Fruit fly (Drosophila melanogaster) whole organism, prepupa: ENCODE measurements around the gene CG10029.

Source experiments
- CG10631 ChIP-seq: fragments of 200-800 bp; sonication (Bioruptor generic); optimal IDR thresholded peaks from 2 replicates; lab custom pipeline; 2016; ENCODE audit warnings: missing biosample characterization, missing genetic modification characterization
- CG10669 ChIP-seq: fragments of 200-800 bp; sonication (Bioruptor generic); optimal IDR thresholded peaks from 3 replicates; lab custom pipeline; 2018; ENCODE audit warnings: missing biosample characterization, mild to moderate bottlenecking, missing genetic modification characterization, moderate library complexity
- CG11294 ChIP-seq: fragments of 200-800 bp; sonication (Bioruptor generic); IDR thresholded peaks from 2 replicates; pipeline ENCODE4 v1.3.6; 2022; ENCODE audit warnings: missing biosample characterization, missing genetic modification characterization
- CG11902 ChIP-seq: fragments of 200-800 bp; sonication (Bioruptor generic); optimal IDR thresholded peaks from 3 replicates; lab custom pipeline; 2016; ENCODE audit warnings: missing biosample characterization, missing genetic modification characterization
- CG15336 ChIP-seq: fragments of 200-800 bp; sonication (Bioruptor generic); IDR thresholded peaks from 2 replicates; pipeline ENCODE4 v1.3.6; 2022; ENCODE audit warnings: missing biosample characterization, missing genetic modification characterization
- CG16779 ChIP-seq: fragments of 200-800 bp; sonication (Bioruptor generic); optimal IDR thresholded peaks from 3 replicates; lab custom pipeline; 2017; ENCODE audit warnings: missing biosample characterization, mild to moderate bottlenecking, missing genetic modification characterization
- CG3032 ChIP-seq: fragments of 200-800 bp; optimal IDR thresholded peaks from 2 replicates; lab custom pipeline; 2019; ENCODE audit warnings: missing biosample characterization, mild to moderate bottlenecking, missing genetic modification characterization, moderate library complexity
- CG31627 ChIP-seq: fragments of 200-800 bp; sonication (Bioruptor generic); optimal IDR thresholded peaks from 3 replicates; lab custom pipeline; 2016; ENCODE audit warnings: missing biosample characterization, missing genetic modification characterization
- CG32006 ChIP-seq: fragments of 200-800 bp; sonication (Bioruptor generic); optimal IDR thresholded peaks from 3 replicates; lab custom pipeline; 2017; ENCODE audit warnings: missing biosample characterization, mild to moderate bottlenecking, missing genetic modification characterization
- CG34406 ChIP-seq: fragments of 200-800 bp; sonication (Bioruptor generic); optimal IDR thresholded peaks from 3 replicates; lab custom pipeline; 2016; ENCODE audit warnings: missing biosample characterization, missing genetic modification characterization
- CG3919 ChIP-seq: fragments of 200-800 bp; sonication (Bioruptor generic); optimal IDR thresholded peaks from 3 replicates; lab custom pipeline; 2016; ENCODE audit warnings: missing biosample characterization, missing genetic modification characterization
- CG6163 ChIP-seq: fragments of 200-800 bp; sonication (Bioruptor generic); IDR thresholded peaks from 3 replicates; pipeline ENCODE4 v1.3.6; 2022; ENCODE audit warnings: missing biosample characterization, missing genetic modification characterization
- CG6276 ChIP-seq: fragments of 200-800 bp; sonication (Bioruptor generic); optimal IDR thresholded peaks from 2 replicates; lab custom pipeline; 2017; ENCODE audit warnings: missing biosample characterization, mild to moderate bottlenecking, missing genetic modification characterization
- CG6792 ChIP-seq: fragments of 200-800 bp; sonication (Bioruptor generic); optimal IDR thresholded peaks from 3 replicates; lab custom pipeline; 2016; ENCODE audit warnings: missing biosample characterization, missing genetic modification characterization
- CG6808 ChIP-seq: fragments of 200-800 bp; sonication (Bioruptor generic); optimal IDR thresholded peaks from 3 replicates; lab custom pipeline; 2017; ENCODE audit warnings: missing biosample characterization, missing genetic modification characterization, mild to moderate bottlenecking, moderate library complexity, missing genetic modification reagents
- CG6854 ChIP-seq: fragments of 200-800 bp; sonication (Bioruptor generic); optimal IDR thresholded peaks from 2 replicates; lab custom pipeline; 2017; ENCODE audit warnings: missing biosample characterization, mild to moderate bottlenecking, missing genetic modification characterization
- CG7368 ChIP-seq: fragments of 200-800 bp; sonication (Bioruptor generic); optimal IDR thresholded peaks from 3 replicates; lab custom pipeline; 2016; ENCODE audit warnings: missing biosample characterization, missing genetic modification characterization
- CG8119 ChIP-seq: fragments of 200-800 bp; sonication (Bioruptor generic); IDR thresholded peaks from 3 replicates; pipeline ENCODE4 v1.3.6; 2022; ENCODE audit warnings: missing biosample characterization, missing genetic modification characterization
- CG8319 ChIP-seq: fragments of 200-800 bp; sonication (Bioruptor generic); optimal IDR thresholded peaks from 3 replicates; lab custom pipeline; 2016; ENCODE audit warnings: missing biosample characterization, missing genetic modification characterization
- CG8632 ChIP-seq: fragments of 200-800 bp; sonication (Bioruptor generic); optimal IDR thresholded peaks from 3 replicates; lab custom pipeline; 2016; ENCODE audit warnings: missing biosample characterization, missing genetic modification characterization
- CG9139 ChIP-seq: fragments of 200-800 bp; sonication (Bioruptor generic); optimal IDR thresholded peaks from 3 replicates; lab custom pipeline; 2017; ENCODE audit warnings: missing biosample characterization, mild to moderate bottlenecking, missing genetic modification characterization
- Eip75B ChIP-seq: fragments of 200-800 bp; sonication (Bioruptor generic); optimal IDR thresholded peaks from 3 replicates; lab custom pipeline; 2016; ENCODE audit warnings: missing biosample characterization, missing genetic modification characterization
- Eip78C ChIP-seq: fragments of 200-800 bp; sonication (Bioruptor generic); peaks from one replicate; lab custom pipeline; 2016; ENCODE audit warnings: missing biosample characterization, missing genetic modification characterization
- Ets21C ChIP-seq: fragments of 200-800 bp; sonication (Bioruptor generic); optimal IDR thresholded peaks from 3 replicates; lab custom pipeline; 2016; ENCODE audit warnings: missing biosample characterization, missing genetic modification characterization
- Ets96B ChIP-seq: fragments of 200-800 bp; optimal IDR thresholded peaks from 2 replicates; lab custom pipeline; 2019; ENCODE audit warnings: missing biosample characterization, mild to moderate bottlenecking, missing genetic modification characterization, moderate library complexity
- Gug ChIP-seq: fragments of 200-800 bp; sonication (Bioruptor generic); IDR thresholded peaks from 2 replicates; pipeline ENCODE4 v1.3.6; 2022; ENCODE audit warnings: missing biosample characterization, missing genetic modification characterization
- Hr38 ChIP-seq: sonication (Bioruptor generic); optimal IDR thresholded peaks from 2 replicates; lab custom pipeline; 2016; ENCODE audit warnings: missing biosample characterization, missing genetic modification characterization
- Hr39 ChIP-seq: fragments of 200-800 bp; sonication (Bioruptor generic); optimal IDR thresholded peaks from 2 replicates; lab custom pipeline; 2016; ENCODE audit warnings: missing biosample characterization, missing genetic modification characterization
- Hr4 ChIP-seq: fragments of 200-800 bp; sonication (Bioruptor generic); optimal IDR thresholded peaks from 3 replicates; lab custom pipeline; 2016; ENCODE audit warnings: missing biosample characterization, missing genetic modification characterization
- Lpt ChIP-seq: fragments of 200-800 bp; sonication (Bioruptor generic); optimal IDR thresholded peaks from 3 replicates; lab custom pipeline; 2016; ENCODE audit warnings: missing biosample characterization, missing genetic modification characterization
- Met ChIP-seq: fragments of 200-800 bp; sonication (Bioruptor generic); optimal IDR thresholded peaks from 3 replicates; lab custom pipeline; 2016; ENCODE audit warnings: missing biosample characterization, missing genetic modification characterization
- Sox14 ChIP-seq: fragments of 200-800 bp; sonication (Bioruptor generic); optimal IDR thresholded peaks from 3 replicates; lab custom pipeline; 2016; ENCODE audit warnings: missing biosample characterization, missing genetic modification characterization
- Sox15 ChIP-seq: fragments of 200-800 bp; sonication (Bioruptor generic); optimal IDR thresholded peaks from 3 replicates; lab custom pipeline; 2016; ENCODE audit warnings: missing biosample characterization, missing genetic modification characterization
- acj6 ChIP-seq: fragments of 200-800 bp; sonication (Bioruptor generic); optimal IDR thresholded peaks from 3 replicates; lab custom pipeline; 2016; ENCODE audit warnings: missing biosample characterization, missing genetic modification characterization
- cyc ChIP-seq: fragments of 200-800 bp; sonication (Bioruptor generic); optimal IDR thresholded peaks from 3 replicates; lab custom pipeline; 2016; ENCODE audit warnings: missing biosample characterization, missing genetic modification characterization
- dsx ChIP-seq: fragments of 200-800 bp; optimal IDR thresholded peaks from 3 replicates; lab custom pipeline; 2019; ENCODE audit warnings: missing biosample characterization, mild to moderate bottlenecking, missing genetic modification characterization, moderate library complexity; ENCODE audit not compliant: poor library complexity, severe bottlenecking
- fd59A ChIP-seq: fragments of 200-800 bp; sonication (Bioruptor generic); optimal IDR thresholded peaks from 2 replicates; lab custom pipeline; 2017; ENCODE audit warnings: missing biosample characterization, mild to moderate bottlenecking, missing genetic modification characterization, missing genetic modification reagents
- fkh ChIP-seq: fragments of 200-800 bp; sonication (Bioruptor generic); optimal IDR thresholded peaks from 3 replicates; lab custom pipeline; 2017; ENCODE audit warnings: missing biosample characterization, mild to moderate bottlenecking, missing genetic modification characterization, moderate library complexity
- net ChIP-seq: fragments of 200-800 bp; sonication (Bioruptor generic); optimal IDR thresholded peaks from 3 replicates; lab custom pipeline; 2016; ENCODE audit warnings: missing biosample characterization, missing genetic modification characterization
- pdm3 ChIP-seq: fragments of 200-800 bp; sonication (Bioruptor generic); optimal IDR thresholded peaks from 3 replicates; lab custom pipeline; 2016; ENCODE audit warnings: missing biosample characterization, missing genetic modification characterization
- salr ChIP-seq, 2 experiments: fragments of 200-800 bp; sonication (Bioruptor generic); optimal IDR thresholded peaks; 3 replicates each; lab custom pipeline; 2016 to 2018; ENCODE audit warnings: missing biosample characterization in 2 of 2, missing genetic modification characterization in 2 of 2, mild to moderate bottlenecking in 1 of 2
- spab ChIP-seq: fragments of 200-800 bp; sonication (Bioruptor generic); optimal IDR thresholded peaks from 2 replicates; lab custom pipeline; 2017; ENCODE audit warnings: missing biosample characterization, mild to moderate bottlenecking, missing genetic modification characterization, missing genetic modification reagents
- svp ChIP-seq: fragments of 200-800 bp; sonication (Bioruptor generic); peaks from one replicate; lab custom pipeline; 2016; ENCODE audit warnings: missing biosample characterization, missing genetic modification characterization
- topi ChIP-seq: fragments of 200-800 bp; sonication (Bioruptor generic); optimal IDR thresholded peaks from 3 replicates; lab custom pipeline; 2016; ENCODE audit warnings: missing biosample characterization, missing genetic modification characterization
- vri ChIP-seq: fragments of 200-800 bp; sonication (Bioruptor generic); optimal IDR thresholded peaks from 3 replicates; lab custom pipeline; 2016; ENCODE audit warnings: missing biosample characterization, mild to moderate bottlenecking, missing genetic modification characterization

The CG10029 gene

dm6 chr3R:7346445-7346844 is 29.4 kb upstream of the CG10029 start, which contains the start of gene nxf4 (continued):
- TF ChIP-seq fkh (GFP tag; lab: Kevin White, UChicago), result no peak
- no peak for TF ChIP-seq CG16779 (tag; lab: Kevin White, UChicago)
- TF ChIP-seq CG8319, result no peak
- peak; percentile 8 for TF ChIP-seq Sox14 (GFP tag; lab: Kevin White, UChicago)
- no peak for TF ChIP-seq CG11294 (GFP tag; lab: Robert Waterston, UW)
- TF ChIP-seq CG10669 (GFP tag; lab: Kevin White, UChicago), result no peak
- no peak for TF ChIP-seq CG6163 (GFP tag; lab: Robert Waterston, UW)
- TF ChIP-seq CG6808 (GFP tag; lab: Kevin White, UChicago), result no peak
- TF ChIP-seq net, result no peak
- no peak for TF ChIP-seq Gug
- peak; percentile 34 for TF ChIP-seq pdm3 (GFP tag; lab: Kevin White, UChicago)
- peak; percentile 59 for TF ChIP-seq Hr39 (GFP tag; lab: Kevin White, UChicago)
- no peak for TF ChIP-seq CG9139 (GFP tag; lab: Kevin White, UChicago)
- no peak for TF ChIP-seq CG11902 (GFP tag; lab: Kevin White, UChicago)
- TF ChIP-seq CG8632 (GFP tag; lab: Kevin White, UChicago), result no peak
- TF ChIP-seq CG3919 (GFP tag; lab: Kevin White, UChicago), result peak; percentile 40
- TF ChIP-seq CG6792 (GFP tag; lab: Kevin White, UChicago), result no peak
- no peak for TF ChIP-seq Sox15 (GFP tag; lab: Kevin White, UChicago)
- TF ChIP-seq fd59A, result no peak
- TF ChIP-seq svp (GFP tag; lab: Kevin White, UChicago), result peak; percentile 67
- TF ChIP-seq salr (GFP tag; optimal IDR thresholded peaks at IDR 0.05; lab: Kevin White, UChicago), result no peak
- TF ChIP-seq CG7368, result no peak

- TF ChIP-seq topi (GFP tag; lab: Kevin White, UChicago) (no peak), Gug (no peak), salr (GFP tag; optimal IDR thresholded peaks at IDR 0.05; lab: Kevin White, UChicago) (no peak), vri (GFP tag; lab: Kevin White, UChicago) (no peak), fkh (GFP tag; lab: Kevin White, UChicago) (peak; percentile 36)
Observed at dm6 chr3R:7344769-7345168, 27.8 kb upstream of the CG10029 start, which contains the start of gene CG31496. TSS of gene CG31496 (plus strand) at chr3R:7345069.

- TF ChIP-seq CG3919 (GFP tag; lab: Kevin White, UChicago), result peak; percentile 45
- peak; percentile 37 for TF ChIP-seq CG8632 (GFP tag; lab: Kevin White, UChicago)
- TF ChIP-seq dsx (GFP tag; lab: Kevin White, UChicago), result peak; percentile 18
- TF ChIP-seq CG10631, result peak; percentile 52
- peak; percentile 62 for TF ChIP-seq CG34406 (GFP tag; lab: Kevin White, UChicago)
- TF ChIP-seq spab, result peak; percentile 31
- peak; percentile 56 for TF ChIP-seq acj6 (GFP tag; lab: Kevin White, UChicago)
- TF ChIP-seq CG6276 (GFP tag; lab: Kevin White, UChicago), result no peak
- peak; percentile 10 for TF ChIP-seq CG31627 (GFP tag; lab: Kevin White, UChicago)
- TF ChIP-seq svp (GFP tag; lab: Kevin White, UChicago), result peak; percentile 69
- peak; percentile 57 for TF ChIP-seq Ets96B (tag; lab: Kevin White, UChicago)
- TF ChIP-seq fkh (GFP tag; lab: Kevin White, UChicago), result no peak
- peak; percentile 19 for TF ChIP-seq CG32006 (GFP tag; lab: Kevin White, UChicago)
- no peak for TF ChIP-seq CG9139 (GFP tag; lab: Kevin White, UChicago)
- TF ChIP-seq Eip75B, result peak; percentile 25
- peak; percentile 4 for TF ChIP-seq fd59A
- peak in 1 of 2 experiments; percentile 7 for TF ChIP-seq salr (GFP tag; optimal IDR thresholded peaks at IDR 0.05; lab: Kevin White, UChicago)
- peak; percentile 28 for TF ChIP-seq CG6808 (GFP tag; lab: Kevin White, UChicago)
- TF ChIP-seq CG6163 (GFP tag; lab: Robert Waterston, UW), result 0 out of 3 replicates have a peak, but pooled peaks have one; percentile 13
- TF ChIP-seq topi (GFP tag; lab: Kevin White, UChicago), result peak; percentile 58
- no peak for TF ChIP-seq CG6854
- peak; percentile 30 for TF ChIP-seq CG6792 (GFP tag; lab: Kevin White, UChicago)
- peak; percentile 20 for TF ChIP-seq pdm3 (GFP tag; lab: Kevin White, UChicago)
- peak; percentile 45 for TF ChIP-seq Lpt (GFP tag; lab: Kevin White, UChicago)
- peak; percentile 35 for TF ChIP-seq Sox14 (GFP tag; lab: Kevin White, UChicago)
- TF ChIP-seq CG10669 (GFP tag; lab: Kevin White, UChicago), result peak; percentile 40
- peak; percentile 35; the same call in 1 of the 3 replicates for TF ChIP-seq CG8119 (GFP tag; lab: Robert Waterston, UW)
- TF ChIP-seq vri (GFP tag; lab: Kevin White, UChicago), result peak; percentile 12
- no peak for TF ChIP-seq Hr4 (GFP tag; lab: Kevin White, UChicago)
- TF ChIP-seq CG15336 (GFP tag; lab: Robert Waterston, UW), result 0 out of 2 replicates have a peak, but pooled peaks have one; percentile 19
- no peak for TF ChIP-seq Hr38 (GFP tag; lab: Kevin White, UChicago)
- peak; percentile 16 for TF ChIP-seq cyc (GFP tag; lab: Kevin White, UChicago)
- peak; percentile 55 for TF ChIP-seq Met (GFP tag; lab: Kevin White, UChicago)
- peak; percentile 64 for TF ChIP-seq CG3032 (tag; lab: Kevin White, UChicago)
- TF ChIP-seq Eip78C, result peak; percentile 90
- no peak for TF ChIP-seq Ets21C
Observed at dm6 chr3R:7336454-7336853, 19.4 kb upstream of the CG10029 start.
